Worm (Caenorhabditis elegans) whole organism, late embryonic: ENCODE measurements around the gene nhr-107.

Experiments used
- ama-1 ChIP-seq: fragments of 150-350 bp; optimal IDR thresholded peaks from 2 replicates; lab custom pipeline; 2014
- ceh-2 ChIP-seq: sonication (generic microtip); optimal IDR thresholded peaks from 2 replicates; lab custom pipeline; 2016; ENCODE audit warnings: missing genotype, missing genetic modification characterization, missing compliant biosample characterization
- nhr-11 ChIP-seq: fragments of 150-350 bp; optimal IDR thresholded peaks from 2 replicates; lab custom pipeline; 2014; ENCODE audit warnings: missing biosample characterization, missing genetic modification characterization
- pha-4 ChIP-seq: fragments of 150-350 bp; optimal IDR thresholded peaks from 2 replicates; lab custom pipeline; 2018; ENCODE audit warnings: missing biosample characterization, missing genetic modification reagents, missing genetic modification characterization

DNA sequence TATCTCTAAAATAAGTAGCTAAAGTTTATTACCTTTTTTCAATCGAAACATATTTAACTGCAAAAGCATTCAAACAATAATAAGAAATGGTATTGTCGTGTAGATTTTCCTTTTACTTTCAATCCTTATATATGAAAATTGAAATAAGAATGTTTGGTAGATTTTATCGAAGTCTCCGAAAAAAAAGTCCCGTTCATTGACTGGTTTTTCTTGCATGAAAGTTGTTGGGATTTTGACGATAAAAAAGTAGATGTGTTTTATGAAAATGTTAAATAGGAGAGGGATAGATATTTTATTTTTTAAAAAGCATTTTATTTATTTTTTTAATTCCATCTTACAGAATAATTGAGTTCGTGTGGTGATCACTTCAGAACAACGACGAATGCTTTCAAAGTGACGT is 19.0 kb upstream of the nhr-107 start, which contains the start of gene C33G8.13:
- TF ChIP-seq nhr-11 (tag; lab: Kevin White, UChicago) (no peak), ceh-2 (no peak), pha-4 (tag; lab: Kevin White, UChicago) (no peak), ama-1 (no peak)
